Worm (Caenorhabditis elegans): ENCODE results near the gene T04C9.1.

T04C9.1 gene

DNA sequence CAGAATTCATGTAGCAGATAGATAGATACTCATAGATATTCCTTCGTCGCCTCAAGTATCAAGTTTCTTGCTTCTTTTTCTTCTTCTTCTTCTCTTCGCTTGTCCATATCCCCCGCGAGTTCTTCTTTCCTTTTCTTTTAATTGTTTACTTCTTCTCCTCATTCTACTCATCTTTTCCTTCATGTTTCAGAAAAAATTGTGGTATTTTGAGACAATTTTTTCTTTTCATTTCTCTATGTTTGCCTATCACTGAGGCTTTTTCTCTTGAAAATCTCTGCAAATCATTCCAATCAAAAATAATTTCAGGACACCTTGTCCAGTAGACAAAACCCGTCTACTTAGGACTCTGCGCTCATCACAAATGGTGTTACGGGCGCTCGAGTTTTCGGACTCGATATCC is at the start of gene T04C9.1:
Gene T04C9.1 (plus strand): TSS at position 301 of the 400 bp plus-strand sequence.
- TF ChIP-seq ztf-23 (GFP tag; IDR thresholded peaks at IDR 0.05) = no peak
- TF ChIP-seq ztf-29 (GFP tag; IDR thresholded peaks at IDR 0.05) = no peak
- TF ChIP-seq tab-1 (GFP tag; IDR thresholded peaks at IDR 0.05) = no peak
- no peak for TF ChIP-seq T22C8.4 (GFP tag; IDR thresholded peaks at IDR 0.05)
- TF ChIP-seq cog-1 (tag; optimal IDR thresholded peaks at IDR 0.05) = no peak
- TF ChIP-seq flt-1 (GFP tag; IDR thresholded peaks at IDR 0.05) = no peak
- TF ChIP-seq med-1 (GFP tag; optimal IDR thresholded peaks at IDR 0.05; ENCODE audit: insufficient read depth) = no peak
- no peak for TF ChIP-seq klf-2 (GFP tag; conservative IDR thresholded peaks at IDR 0.05)
- TF ChIP-seq ref-1 (GFP tag; conservative IDR thresholded peaks at IDR 0.05) = no peak

DNA sequence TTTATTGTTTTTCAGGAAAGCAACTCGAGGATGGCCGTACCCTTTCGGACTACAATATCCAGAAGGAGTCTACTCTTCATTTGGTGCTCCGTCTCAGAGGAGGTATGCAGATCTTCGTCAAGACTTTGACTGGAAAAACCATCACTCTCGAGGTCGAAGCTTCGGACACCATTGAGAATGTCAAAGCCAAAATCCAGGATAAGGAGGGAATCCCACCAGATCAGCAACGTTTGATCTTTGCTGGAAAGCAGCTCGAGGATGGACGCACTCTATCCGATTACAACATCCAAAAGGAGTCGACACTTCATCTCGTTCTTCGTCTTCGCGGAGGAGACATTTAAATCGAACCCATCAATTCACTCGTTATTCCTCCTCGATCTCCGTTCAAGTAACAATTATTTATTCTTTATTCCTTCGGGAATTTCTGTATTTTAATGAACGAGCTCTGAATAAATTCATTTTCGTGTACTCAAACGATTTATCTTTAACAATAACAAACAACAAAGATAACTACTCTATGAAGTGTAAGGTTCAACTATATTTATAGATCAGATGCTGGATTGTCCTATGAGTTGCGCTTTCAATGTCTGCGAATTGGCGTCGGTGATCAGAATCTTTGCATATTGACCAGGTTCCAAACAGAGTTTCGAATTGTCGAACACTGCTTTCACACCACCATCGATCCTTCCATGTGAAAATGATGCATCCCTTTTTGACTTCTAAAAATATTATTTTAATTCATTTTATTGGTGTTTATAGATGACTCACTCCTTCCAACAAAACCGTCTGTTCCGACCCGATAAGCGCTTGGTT is 49.4 kb upstream of the T04C9.1 start:
- 0 out of 2 replicates have a peak, but pooled peaks have one; percentile 7 for TF ChIP-seq T22C8.4 (GFP tag; IDR thresholded peaks at IDR 0.05)
- no peak for TF ChIP-seq ztf-29 (GFP tag; IDR thresholded peaks at IDR 0.05)
- 0 out of 2 replicates have a peak, but pooled peaks have one; percentile 20 for TF ChIP-seq tab-1 (GFP tag; IDR thresholded peaks at IDR 0.05)
- TF ChIP-seq cog-1 (tag; optimal IDR thresholded peaks at IDR 0.05) = no peak

ce11 chrIII:5945865-5946264 is 47.1 kb upstream of the T04C9.1 start, which contains the start of gene F25B5.5:
F25B5.5 (minus strand) TSS chrIII:5946124.
- TF ChIP-seq tab-1 (GFP tag; IDR thresholded peaks at IDR 0.05) (no peak), T22C8.4 (GFP tag; IDR thresholded peaks at IDR 0.05) (no peak), klf-2 (GFP tag; conservative IDR thresholded peaks at IDR 0.05) (no peak), cog-1 (tag; optimal IDR thresholded peaks at IDR 0.05) (no peak), ref-1 (GFP tag; conservative IDR thresholded peaks at IDR 0.05) (no peak), ztf-29 (GFP tag; IDR thresholded peaks at IDR 0.05) (no peak), ztf-23 (GFP tag; IDR thresholded peaks at IDR 0.05) (no peak), flt-1 (GFP tag; IDR thresholded peaks at IDR 0.05) (no peak), med-1 (GFP tag; optimal IDR thresholded peaks at IDR 0.05; ENCODE audit: insufficient read depth) (no peak)

DNA sequence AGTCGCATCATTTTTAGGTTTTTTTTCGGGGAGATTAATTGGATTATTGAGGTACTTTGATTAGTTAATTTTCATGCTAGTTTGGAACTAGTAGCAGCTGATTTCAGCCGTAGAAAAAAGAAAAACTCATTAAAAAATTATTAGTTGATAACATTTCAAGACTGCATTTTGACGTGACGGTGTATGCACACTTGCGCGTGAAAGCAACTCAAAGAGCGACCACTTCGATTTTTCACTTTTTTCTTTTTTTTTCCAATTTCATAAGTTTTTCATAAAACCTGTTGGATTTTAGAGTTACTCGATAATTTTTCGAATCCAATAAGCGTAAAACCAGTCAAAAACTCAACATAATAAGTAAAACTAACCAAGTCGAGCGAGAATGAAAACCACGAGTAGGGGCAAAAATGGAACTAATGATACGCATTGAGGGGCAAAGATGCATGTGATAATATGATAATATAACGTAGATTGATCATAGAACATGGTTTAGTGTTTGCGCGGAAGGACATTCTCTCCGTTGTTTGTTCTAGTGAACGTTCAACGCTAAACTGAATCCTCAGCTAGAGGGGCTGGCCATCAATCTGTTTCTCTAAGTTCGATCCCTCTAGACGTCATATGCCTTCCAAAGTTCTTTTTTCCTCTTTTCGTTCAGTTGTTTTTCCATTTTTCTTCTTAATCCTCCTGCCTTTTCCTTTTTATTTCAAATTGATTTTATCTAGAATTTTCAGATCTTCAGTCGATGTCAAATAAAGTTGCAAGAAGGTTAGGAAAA is 44.7 kb upstream of the T04C9.1 start, which contains the start of the genes F25B5.6 and F25B5.3:
Gene F25B5.6 (minus strand): TSS at position 572 of the 772 bp plus-strand sequence.
Gene F25B5.3 (plus strand): TSS at position 722 of the 772 bp plus-strand sequence.
- TF ChIP-seq ztf-29 (GFP tag; IDR thresholded peaks at IDR 0.05) = no peak
- no peak for TF ChIP-seq ztf-23 (GFP tag; IDR thresholded peaks at IDR 0.05)
- no peak for TF ChIP-seq flt-1 (GFP tag; IDR thresholded peaks at IDR 0.05)
- no peak for TF ChIP-seq cog-1 (tag; optimal IDR thresholded peaks at IDR 0.05)
- no peak for TF ChIP-seq med-1 (GFP tag; optimal IDR thresholded peaks at IDR 0.05; ENCODE audit: insufficient read depth)
- TF ChIP-seq T22C8.4 (GFP tag; IDR thresholded peaks at IDR 0.05) = no peak
- TF ChIP-seq ref-1 (GFP tag; conservative IDR thresholded peaks at IDR 0.05) = no peak
- TF ChIP-seq klf-2 (GFP tag; conservative IDR thresholded peaks at IDR 0.05) = no peak
- no peak for TF ChIP-seq tab-1 (GFP tag; IDR thresholded peaks at IDR 0.05)

DNA sequence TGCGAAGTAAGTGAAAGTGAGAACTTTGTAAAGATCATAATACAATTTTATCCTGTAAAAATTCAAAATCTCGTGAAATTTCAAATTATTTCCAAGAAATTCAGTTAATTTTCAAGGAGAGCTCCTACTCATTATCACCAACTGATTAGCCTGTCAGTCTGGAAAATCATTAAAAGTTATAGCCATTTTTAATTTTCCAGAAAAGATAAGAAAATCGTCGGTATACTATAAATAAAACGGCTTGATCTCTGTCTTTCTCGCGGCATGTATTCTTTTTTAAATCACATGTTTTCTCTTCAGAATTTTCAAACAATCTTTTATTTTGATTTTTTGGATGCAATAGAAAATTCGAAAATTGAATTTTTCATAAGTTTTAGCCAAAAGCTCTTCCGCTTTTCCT is 44.0 kb upstream of the T04C9.1 start:
- no peak for TF ChIP-seq ref-1 (GFP tag; conservative IDR thresholded peaks at IDR 0.05)
- no peak for TF ChIP-seq flt-1 (GFP tag; IDR thresholded peaks at IDR 0.05)
- TF ChIP-seq cog-1 (tag; optimal IDR thresholded peaks at IDR 0.05) = no peak
- TF ChIP-seq med-1 (GFP tag; optimal IDR thresholded peaks at IDR 0.05; ENCODE audit: insufficient read depth) = no peak
- no peak for TF ChIP-seq T22C8.4 (GFP tag; IDR thresholded peaks at IDR 0.05)
- no peak for TF ChIP-seq klf-2 (GFP tag; conservative IDR thresholded peaks at IDR 0.05)
- no peak for TF ChIP-seq tab-1 (GFP tag; IDR thresholded peaks at IDR 0.05)
- TF ChIP-seq ztf-29 (GFP tag; IDR thresholded peaks at IDR 0.05) = no peak
- no peak for TF ChIP-seq ztf-23 (GFP tag; IDR thresholded peaks at IDR 0.05)

ce11 chrIII:5949817-5950216 is 43.2 kb upstream of the T04C9.1 start:
- TF ChIP-seq med-1 (GFP tag; optimal IDR thresholded peaks at IDR 0.05; ENCODE audit: insufficient read depth) (no peak), ztf-23 (GFP tag; IDR thresholded peaks at IDR 0.05) (no peak), cog-1 (tag; optimal IDR thresholded peaks at IDR 0.05) (no peak), T22C8.4 (GFP tag; IDR thresholded peaks at IDR 0.05) (no peak), klf-2 (GFP tag; conservative IDR thresholded peaks at IDR 0.05) (no peak), ref-1 (GFP tag; conservative IDR thresholded peaks at IDR 0.05) (no peak), ztf-29 (GFP tag; IDR thresholded peaks at IDR 0.05) (no peak), flt-1 (GFP tag; IDR thresholded peaks at IDR 0.05) (no peak), tab-1 (GFP tag; IDR thresholded peaks at IDR 0.05) (no peak)

DNA sequence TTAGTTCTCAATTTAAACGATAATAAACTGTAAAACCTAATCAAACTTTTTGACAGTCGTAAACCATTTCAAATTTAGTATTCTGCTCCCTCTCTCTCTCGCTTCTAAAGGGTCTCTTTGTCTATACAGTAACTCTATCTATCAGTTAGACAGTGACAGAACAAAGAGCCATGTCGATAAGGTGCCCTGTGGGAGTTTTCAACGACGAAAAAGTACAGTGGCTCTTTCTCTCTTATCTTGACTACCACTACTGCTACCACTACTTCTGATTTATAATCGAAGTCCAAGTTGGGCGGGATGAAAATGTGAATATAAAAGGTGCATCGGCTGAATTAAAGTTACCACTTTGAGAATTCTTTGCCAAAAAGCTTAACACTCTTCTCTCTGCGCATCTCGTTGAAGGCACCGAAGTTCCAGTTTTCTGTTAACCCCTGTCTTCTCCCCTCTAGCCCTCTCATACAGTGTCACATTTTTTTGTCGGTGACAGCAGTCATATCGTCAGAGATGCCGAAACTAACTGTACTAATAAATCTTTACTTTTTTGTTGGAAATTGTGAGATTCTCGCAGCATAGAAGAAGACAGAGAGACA is 42.2 kb upstream of the T04C9.1 start:
- no peak for TF ChIP-seq ztf-23 (GFP tag; IDR thresholded peaks at IDR 0.05)
- TF ChIP-seq klf-2 (GFP tag; conservative IDR thresholded peaks at IDR 0.05) = no peak
- no peak for TF ChIP-seq T22C8.4 (GFP tag; IDR thresholded peaks at IDR 0.05)
- TF ChIP-seq tab-1 (GFP tag; IDR thresholded peaks at IDR 0.05) = no peak
- no peak for TF ChIP-seq med-1 (GFP tag; optimal IDR thresholded peaks at IDR 0.05; ENCODE audit: insufficient read depth)
- TF ChIP-seq ztf-29 (GFP tag; IDR thresholded peaks at IDR 0.05) = no peak
- TF ChIP-seq ref-1 (GFP tag; conservative IDR thresholded peaks at IDR 0.05) = no peak
- no peak for TF ChIP-seq cog-1 (tag; optimal IDR thresholded peaks at IDR 0.05)
- no peak for TF ChIP-seq flt-1 (GFP tag; IDR thresholded peaks at IDR 0.05)

- TF ChIP-seq flt-1 (GFP tag; IDR thresholded peaks at IDR 0.05) = no peak
Measured at ce11 chrIII:5951589-5952378, 41.2 kb upstream of the T04C9.1 start.

Data from whole organism, midembryonic.